Worm (Caenorhabditis elegans) whole organism, L4 larva: Measurements from ENCODE around the gene gst-41.

Experiments
- F10B5.3 ChIP-seq: sonication (generic microtip); optimal IDR thresholded peaks from 2 replicates; lab custom pipeline; 2016; ENCODE audit warnings: mild to moderate bottlenecking, missing genetic modification characterization, missing compliant biosample characterization
- F44E2.7 ChIP-seq: fragments of 200-800 bp; sonication (Bioruptor generic); IDR thresholded peaks from 2 replicates; pipeline ENCODE4 v2.1.2; 2022; ENCODE audit warnings: missing genetic modification characterization, missing compliant biosample characterization
- R02D3.7 ChIP-seq: fragments of 150-350 bp; sonication (generic microtip); optimal IDR thresholded peaks from 3 replicates; lab custom pipeline; 2014; ENCODE audit warnings: missing biosample characterization, missing genetic modification characterization
- Y48G9A.11 ChIP-seq: fragments of 200-800 bp; sonication (Bioruptor generic); IDR thresholded peaks from 2 replicates; pipeline ENCODE4 v1.3.6; 2022; ENCODE audit warnings: missing genetic modification reagents, missing genetic modification characterization, missing compliant biosample characterization
- ZK337.2 ChIP-seq: fragments of 200-800 bp; sonication (Bioruptor generic); IDR thresholded peaks from 2 replicates; pipeline ENCODE4 v1.3.6; 2022; ENCODE audit warnings: missing genetic modification reagents, missing genetic modification characterization, missing compliant biosample characterization
- aha-1 ChIP-seq: fragments of 150-350 bp; peaks from one replicate; lab custom pipeline; 2014; ENCODE audit warnings: missing biosample characterization, missing genetic modification characterization
- aly-2 ChIP-seq: sonication (generic microtip); optimal IDR thresholded peaks from 2 replicates; lab custom pipeline; 2018; ENCODE audit warnings: missing biosample characterization, missing genetic modification characterization
- ceh-32 ChIP-seq: sonication (generic microtip); optimal IDR thresholded peaks from 2 replicates; lab custom pipeline; 2016; ENCODE audit warnings: mild to moderate bottlenecking, missing genetic modification characterization, missing compliant biosample characterization; ENCODE audit not compliant: poor library complexity
- daf-12 ChIP-seq: fragments of 150-350 bp; optimal IDR thresholded peaks from 2 replicates; lab custom pipeline; 2014; ENCODE audit warnings: missing biosample characterization, missing genetic modification reagents, missing genetic modification characterization
- daf-16 ChIP-seq, 3 experiments: sonication (generic microtip); optimal IDR thresholded peaks; 2 replicates each; lab custom pipeline; 2016 to 2017; ENCODE audit warnings: missing genetic modification characterization in 3 of 3, missing genetic modification reagents in 3 of 3, mild to moderate bottlenecking in 2 of 3, missing compliant biosample characterization in 2 of 3, missing biosample characterization in 1 of 3, moderate library complexity in 1 of 3
- daf-19 ChIP-seq: fragments of 200-800 bp; sonication (Bioruptor generic); conservative IDR thresholded peaks from 2 replicates; pipeline ENCODE4 v1.3.6; 2022; ENCODE audit warnings: missing genetic modification characterization, missing compliant biosample characterization
- daf-8 ChIP-seq: fragments of 200-800 bp; sonication (Bioruptor generic); IDR thresholded peaks from 2 replicates; pipeline ENCODE4 v1.3.6; 2022; ENCODE audit warnings: missing genetic modification characterization, missing compliant biosample characterization
- dve-1 ChIP-seq: sonication (generic microtip); optimal IDR thresholded peaks from 2 replicates; lab custom pipeline; 2017; ENCODE audit warnings: antibody characterized with exemption, mild to moderate bottlenecking, missing genetic modification characterization, missing compliant biosample characterization; ENCODE audit not compliant: insufficient read depth
- fos-1 ChIP-seq: fragments of 150-350 bp; optimal IDR thresholded peaks from 2 replicates; lab custom pipeline; 2014; ENCODE audit warnings: missing biosample characterization, missing genetic modification characterization
- hif-1 ChIP-seq, 2 experiments: sonication (generic microtip); optimal IDR thresholded peaks; 2 replicates each; lab custom pipeline; 2016 to 2017; ENCODE audit warnings: missing compliant biosample characterization in 2 of 2, missing genetic modification characterization in 2 of 2, missing genetic modification reagents in 2 of 2, missing genotype in 2 of 2, mild to moderate bottlenecking in 1 of 2
- hlh-11 ChIP-seq: fragments of 200-800 bp; sonication (Bioruptor generic); optimal IDR thresholded peaks from 2 replicates; lab custom pipeline; 2018; ENCODE audit warnings: mild to moderate bottlenecking, missing genetic modification characterization, missing compliant biosample characterization
- hlh-30 ChIP-seq: sonication (generic microtip); optimal IDR thresholded peaks from 2 replicates; lab custom pipeline; 2017; ENCODE audit warnings: antibody characterized with exemption, mild to moderate bottlenecking, missing genetic modification characterization, missing compliant biosample characterization; ENCODE audit not compliant: insufficient read depth
- lim-7 ChIP-seq: fragments of 200-800 bp; sonication (Bioruptor generic); IDR thresholded peaks from 2 replicates; pipeline ENCODE4 v1.3.6; 2022; ENCODE audit warnings: missing genetic modification characterization, missing compliant biosample characterization
- lin-13 ChIP-seq: fragments of 150-350 bp; optimal IDR thresholded peaks from 2 replicates; lab custom pipeline; 2014; ENCODE audit warnings: missing biosample characterization, missing genetic modification reagents, missing genetic modification characterization
- lin-29 ChIP-seq: fragments of 200-800 bp; sonication (Bioruptor generic); IDR thresholded peaks from 2 replicates; pipeline ENCODE4 v1.3.6; 2022; ENCODE audit warnings: missing genetic modification reagents, missing genetic modification characterization, missing compliant biosample characterization
- lin-38 ChIP-seq: fragments of 200-800 bp; sonication (Bioruptor generic); IDR thresholded peaks from 2 replicates; pipeline ENCODE4 v1.3.6; 2022; ENCODE audit warnings: missing genetic modification reagents, missing genetic modification characterization, missing compliant biosample characterization
- mep-1 ChIP-seq: fragments of 150-350 bp; sonication (generic microtip); optimal IDR thresholded peaks from 3 replicates; lab custom pipeline; 2014; ENCODE audit warnings: missing biosample characterization, missing genetic modification characterization
- nhr-102 ChIP-seq: sonication (generic microtip); optimal IDR thresholded peaks from 2 replicates; lab custom pipeline; 2016; ENCODE audit warnings: mild to moderate bottlenecking, missing genetic modification characterization, moderate library complexity, missing compliant biosample characterization
- nhr-11 ChIP-seq: fragments of 150-350 bp; optimal IDR thresholded peaks from 2 replicates; lab custom pipeline; 2014; ENCODE audit warnings: missing biosample characterization, missing genetic modification characterization
- nhr-28 ChIP-seq: fragments of 150-350 bp; optimal IDR thresholded peaks from 2 replicates; lab custom pipeline; 2014; ENCODE audit warnings: missing biosample characterization, missing genetic modification characterization
- nhr-77 ChIP-seq: fragments of 150-350 bp; optimal IDR thresholded peaks from 2 replicates; lab custom pipeline; 2014; ENCODE audit warnings: missing biosample characterization, missing genetic modification characterization
- pha-4 ChIP-seq, 2 experiments: fragments of 150-350 bp in 1 of 2; fragments of 200-800 bp in 1 of 2; sonication (Bioruptor generic) in 1 of 2; IDR thresholded peaks in 1 of 2; optimal IDR thresholded peaks in 1 of 2; 2 replicates each; pipeline versions ENCODE4 v1.3.6 to Lab custom; 2014 to 2022; ENCODE audit warnings: missing genetic modification characterization in 2 of 2, missing genetic modification reagents in 2 of 2, missing biosample characterization in 1 of 2, missing compliant biosample characterization in 1 of 2
- pqm-1 ChIP-seq: sonication (generic microtip); optimal IDR thresholded peaks from 2 replicates; lab custom pipeline; 2017; ENCODE audit warnings: missing biosample characterization, missing genetic modification characterization
- saeg-2 ChIP-seq: fragments of 200-800 bp; sonication (Bioruptor generic); IDR thresholded peaks from 2 replicates; pipeline ENCODE4 v1.3.6; 2022; ENCODE audit warnings: missing genetic modification reagents, missing genetic modification characterization, missing compliant biosample characterization
- snpc-1.2 ChIP-seq: fragments of 200-800 bp; sonication (Bioruptor generic); IDR thresholded peaks from 2 replicates; pipeline ENCODE4 v1.3.6; 2022; ENCODE audit warnings: missing genetic modification reagents, missing genetic modification characterization, missing compliant biosample characterization
- snpc-4 ChIP-seq: fragments of 150-350 bp; optimal IDR thresholded peaks from 2 replicates; lab custom pipeline; 2014; ENCODE audit warnings: missing biosample characterization, missing genetic modification characterization
- spr-3 ChIP-seq: fragments of 200-800 bp; sonication (Bioruptor generic); optimal IDR thresholded peaks from 2 replicates; lab custom pipeline; 2018; ENCODE audit warnings: mild to moderate bottlenecking, missing genetic modification characterization, missing compliant biosample characterization
- tag-97 ChIP-seq: fragments of 200-800 bp; sonication (Bioruptor generic); IDR thresholded peaks from 2 replicates; pipeline ENCODE4 v1.3.6; 2022; ENCODE audit warnings: missing genetic modification characterization, missing compliant biosample characterization
- tra-1 ChIP-seq: fragments of 200-800 bp; sonication (Bioruptor generic); IDR thresholded peaks from 2 replicates; pipeline ENCODE4 v1.3.6; 2022; ENCODE audit warnings: missing genetic modification reagents, missing genetic modification characterization, missing compliant biosample characterization
- unc-39 ChIP-seq: sonication (generic microtip); optimal IDR thresholded peaks from 2 replicates; lab custom pipeline; 2017; ENCODE audit warnings: missing biosample characterization, missing genetic modification characterization
- unc-62 ChIP-seq, 3 experiments: fragments of 150-350 bp in 1 of 3; sonication (generic microtip); optimal IDR thresholded peaks in 2 of 3; peaks in 1 of 3; 1 replicate in 1 of 3; 2 replicates in 2 of 3; lab custom pipeline; 2014 to 2017; ENCODE audit warnings: missing biosample characterization in 3 of 3, missing genetic modification characterization in 3 of 3, missing genetic modification reagents in 3 of 3, missing genotype in 1 of 3
- zfp-2 ChIP-seq: sonication (generic microtip); optimal IDR thresholded peaks from 2 replicates; lab custom pipeline; 2016; ENCODE audit warnings: mild to moderate bottlenecking, missing genetic modification characterization, missing compliant biosample characterization
- zfp-3 ChIP-seq: fragments of 200-800 bp; sonication (Bioruptor generic); conservative IDR thresholded peaks from 2 replicates; pipeline ENCODE4 v1.3.6; 2022; ENCODE audit warnings: missing genetic modification reagents, missing genetic modification characterization, missing compliant biosample characterization
- zip-2 ChIP-seq: fragments of 150-350 bp; optimal IDR thresholded peaks from 2 replicates; lab custom pipeline; 2014; ENCODE audit warnings: missing biosample characterization, missing genetic modification characterization
- ztf-11 ChIP-seq: fragments of 150-350 bp; optimal IDR thresholded peaks from 2 replicates; lab custom pipeline; 2014; ENCODE audit warnings: missing biosample characterization, missing genetic modification characterization

gst-41 gene

ce11 chrV:7391933-7392332, 7.2 kb downstream of the gst-41 start, which contains the start of gene fbxa-105:
TSS of gene fbxa-105 (minus strand) at chrV:7392029.
- TF ChIP-seq pqm-1 (peak; percentile 77), nhr-28 (peak; percentile 26), dve-1 (peak; percentile 24), daf-16 (GFP tag; optimal IDR thresholded peaks at IDR 0.05; lab: Kevin White, UChicago) (no peak), daf-16 (tag; optimal IDR thresholded peaks at IDR 0.05; lab: Kevin White, UChicago) (peak; percentile 59), snpc-1.2 (GFP tag; lab: Robert Waterston, UW) (no peak)

- TF ChIP-seq lin-13 (GFP tag; lab: Kevin White, UChicago) (no peak), ztf-11 (no peak), daf-19 (GFP tag; lab: Robert Waterston, UW) (no peak), nhr-28 (no peak), tra-1 (no peak), R02D3.7 (tag; lab: Kevin White, UChicago) (no peak), zip-2 (tag; lab: Kevin White, UChicago) (no peak), Y48G9A.11 (no peak)
- TF ChIP-seq, all 104 proteins: peak for 0
Measured at ce11 chrV:7389771-7390170, 9.3 kb downstream of the gst-41 start, which contains the start of gene C02H6.1. TSS of gene C02H6.1 (minus strand) at chrV:7389871.

- TF ChIP-seq zip-2 (tag; lab: Kevin White, UChicago) (no peak), daf-12 (tag; lab: Kevin White, UChicago) (no peak), hlh-11 (no peak), ZK337.2 (no peak), F10B5.3 (tag; lab: Kevin White, UChicago) (no peak), spr-3 (no peak), lin-38 (no peak), snpc-4 (tag; lab: Kevin White, UChicago) (no peak), lim-7 (GFP tag; lab: Robert Waterston, UW) (no peak), ceh-32 (tag; lab: Kevin White, UChicago) (no peak)
Measured at ce11 chrV:7387755-7388154, 11.3 kb downstream of the gst-41 start, which contains the start of gene C02H6.3. TSS of gene C02H6.3 (minus strand) at chrV:7387855.

ce11 chrV:7386052-7386573, 13.0 kb downstream of the gst-41 start, which contains the start of gene srp-6:
TSS of gene srp-6 (minus strand) at chrV:7386102.
- no peak for TF ChIP-seq zfp-3 (GFP tag; lab: Robert Waterston, UW)
- TF ChIP-seq unc-62 (GFP tag; optimal IDR thresholded peaks at IDR 0.05 in 1 of 2; lab: Kevin White, UChicago), result peak in 1 of 2 experiments; percentile 66
- TF ChIP-seq unc-62 (tag; optimal IDR thresholded peaks at IDR 0.05; lab: Kevin White, UChicago), result no peak
- TF ChIP-seq nhr-11 (tag; lab: Kevin White, UChicago), result peak; percentile 9
- TF ChIP-seq tra-1, result no peak
- peak; percentile 10 for TF ChIP-seq dve-1
- TF ChIP-seq nhr-102 (tag; lab: Kevin White, UChicago), result no peak

ce11 chrV:7381008-7381407, 18.1 kb downstream of the gst-41 start, which contains the start of gene C03G6.17:
TSS of gene C03G6.17 (minus strand) at chrV:7381108.
- TF ChIP-seq hif-1 (tag; optimal IDR thresholded peaks at IDR 0.05; lab: Kevin White, UChicago) (no peak), aha-1 (peak; percentile 22), tag-97 (GFP tag; lab: Robert Waterston, UW) (no peak), lin-38 (no peak), pha-4 (GFP tag; IDR thresholded peaks at IDR 0.05; lab: Robert Waterston, UW) (no peak), pha-4 (tag; optimal IDR thresholded peaks at IDR 0.05; lab: Kevin White, UChicago) (no peak), fos-1 (no peak)

- TF ChIP-seq F44E2.7 (GFP tag; lab: Robert Waterston, UW), result no peak
- no peak for TF ChIP-seq aha-1
- no peak for TF ChIP-seq daf-8 (GFP tag; lab: Robert Waterston, UW)
- TF ChIP-seq nhr-77, result no peak
- TF ChIP-seq lim-7 (GFP tag; lab: Robert Waterston, UW), result no peak
- TF ChIP-seq mep-1, result no peak
- no peak for TF ChIP-seq dve-1
- TF ChIP-seq hlh-30 (tag; lab: Kevin White, UChicago), result no peak
- no peak for TF ChIP-seq unc-39 (tag; lab: Kevin White, UChicago)
- no peak for TF ChIP-seq aly-2 (tag; lab: Kevin White, UChicago)
- no peak for TF ChIP-seq lin-29 (GFP tag; lab: Robert Waterston, UW)
- TF ChIP-seq zfp-2 (tag; lab: Kevin White, UChicago), result no peak
- no peak for TF ChIP-seq saeg-2
- TF ChIP-seq, all 104 proteins: peak for 0
Measured at ce11 chrV:7379384-7379783, 19.7 kb downstream of the gst-41 start, which contains the start of gene srsx-24. TSS of gene srsx-24 (minus strand) at chrV:7379484.
